Fruit fly (Drosophila melanogaster) whole organism, embryonic: Measurements from ENCODE around the gene CG5521.

Source experiments
- Atf-2 ChIP-seq: fragments of 200-800 bp; sonication (Bioruptor generic); optimal IDR thresholded peaks from 2 replicates; lab custom pipeline; 2016; ENCODE audit warnings: missing biosample characterization, missing genetic modification characterization
- BEAF-32 ChIP-seq: fragments of 200-800 bp; sonication (Bioruptor generic); optimal IDR thresholded peaks from 3 replicates; lab custom pipeline; 2017; ENCODE audit warnings: missing biosample characterization, missing genetic modification characterization, mild to moderate bottlenecking, moderate library complexity, missing genetic modification reagents
- Bgb ChIP-seq: fragments of 200-800 bp; sonication (Bioruptor generic); IDR thresholded peaks from 2 replicates; pipeline ENCODE4 v1.3.6; 2022; ENCODE audit warnings: missing biosample characterization, missing genetic modification characterization; ENCODE audit not compliant: partially characterized antibody
- CG10209 ChIP-seq: fragments of 200-800 bp; sonication (Bioruptor generic); optimal IDR thresholded peaks from 3 replicates; lab custom pipeline; 2017; ENCODE audit warnings: missing biosample characterization, mild to moderate bottlenecking, missing genetic modification characterization, missing genetic modification reagents
- CG12299 ChIP-seq: fragments of 200-800 bp; sonication (Bioruptor generic); optimal IDR thresholded peaks from 2 replicates; lab custom pipeline; 2018; ENCODE audit warnings: missing biosample characterization, mild to moderate bottlenecking, missing genetic modification characterization
- CG1233 ChIP-seq: fragments of 200-800 bp; sonication (Bioruptor generic); optimal IDR thresholded peaks from 4 replicates; lab custom pipeline; 2018; ENCODE audit warnings: missing biosample characterization, mild to moderate bottlenecking, missing genetic modification characterization
- CG14014 ChIP-seq: fragments of 200-800 bp; sonication (Bioruptor generic); IDR thresholded peaks from 2 replicates; pipeline ENCODE4 v1.3.6; 2022; ENCODE audit warnings: missing biosample characterization, missing genetic modification characterization
- CG14860 ChIP-seq: fragments of 200-800 bp; sonication (Bioruptor generic); IDR thresholded peaks from 3 replicates; pipeline ENCODE4 v1.3.6; 2022; ENCODE audit warnings: missing biosample characterization, missing genetic modification characterization; ENCODE audit not compliant: partially characterized antibody
- CG15011 ChIP-seq: fragments of 200-800 bp; sonication (Bioruptor generic); optimal IDR thresholded peaks from 3 replicates; lab custom pipeline; 2018; ENCODE audit warnings: missing biosample characterization, mild to moderate bottlenecking, missing genetic modification characterization
- CG15514 ChIP-seq: fragments of 200-800 bp; sonication (Bioruptor generic); optimal IDR thresholded peaks from 3 replicates; lab custom pipeline; 2017; ENCODE audit warnings: missing biosample characterization, missing genetic modification characterization, mild to moderate bottlenecking, moderate library complexity, missing genetic modification reagents
- CG17361 ChIP-seq: fragments of 200-800 bp; sonication (Bioruptor generic); IDR thresholded peaks from 3 replicates; pipeline ENCODE4 v1.3.6; 2022; ENCODE audit warnings: missing biosample characterization, missing genetic modification characterization
- CG1792 ChIP-seq: fragments of 200-800 bp; sonication (Bioruptor generic); optimal IDR thresholded peaks from 2 replicates; lab custom pipeline; 2016; ENCODE audit warnings: missing biosample characterization, missing genetic modification characterization
- CG18764 ChIP-seq: fragments of 200-800 bp; sonication (Bioruptor generic); optimal IDR thresholded peaks from 3 replicates; lab custom pipeline; 2016; ENCODE audit warnings: missing biosample characterization, missing genetic modification characterization
- CG2889 ChIP-seq: fragments of 200-800 bp; sonication (Bioruptor generic); IDR thresholded peaks from 3 replicates; pipeline ENCODE4 v1.3.6; 2022; ENCODE audit warnings: missing biosample characterization, missing genetic modification characterization
- CG3163 ChIP-seq: fragments of 200-800 bp; sonication (Bioruptor generic); optimal IDR thresholded peaks from 3 replicates; lab custom pipeline; 2016; ENCODE audit warnings: missing biosample characterization, missing genetic modification characterization
- CG32532 ChIP-seq: fragments of 200-800 bp; sonication (Bioruptor generic); IDR thresholded peaks from 2 replicates; pipeline ENCODE4 v1.3.6; 2022; ENCODE audit warnings: missing biosample characterization, missing genetic modification characterization
- CG3407 ChIP-seq: fragments of 200-800 bp; sonication (Bioruptor generic); optimal IDR thresholded peaks from 2 replicates; lab custom pipeline; 2018; ENCODE audit warnings: missing biosample characterization, mild to moderate bottlenecking, missing genetic modification characterization
- CG34376 ChIP-seq: fragments of 200-800 bp; sonication (Bioruptor generic); optimal IDR thresholded peaks from 2 replicates; lab custom pipeline; 2018; ENCODE audit warnings: missing biosample characterization, mild to moderate bottlenecking, missing genetic modification characterization
- CG3726 ChIP-seq: fragments of 200-800 bp; sonication (Bioruptor generic); IDR thresholded peaks from 3 replicates; pipeline ENCODE4, ENCODE4 v1.3.6; 2022; ENCODE audit warnings: missing biosample characterization, missing genetic modification characterization
- CG7372 ChIP-seq: fragments of 200-800 bp; sonication (Bioruptor generic); IDR thresholded peaks from 2 replicates; pipeline ENCODE4 v1.3.6; 2022; ENCODE audit warnings: missing biosample characterization, missing genetic modification characterization
- CG8388 ChIP-seq: fragments of 200-800 bp; sonication (Bioruptor generic); optimal IDR thresholded peaks from 2 replicates; lab custom pipeline; 2019; ENCODE audit warnings: missing biosample characterization, mild to moderate bottlenecking, missing genetic modification characterization, moderate library complexity
- CG9437 ChIP-seq: fragments of 200-800 bp; sonication (Bioruptor generic); optimal IDR thresholded peaks from 2 replicates; lab custom pipeline; 2018; ENCODE audit warnings: missing biosample characterization, mild to moderate bottlenecking, missing genetic modification characterization
- Drgx ChIP-seq: fragments of 200-800 bp; sonication (Bioruptor generic); IDR thresholded peaks from 2 replicates; pipeline ENCODE4 v1.3.6; 2022; ENCODE audit warnings: missing biosample characterization, missing genetic modification characterization
- E2f2 ChIP-seq: fragments of 200-800 bp; sonication (Bioruptor generic); IDR thresholded peaks from 2 replicates; pipeline ENCODE4 v1.3.6; 2022; ENCODE audit warnings: missing biosample characterization, missing genetic modification characterization
- Ets97D ChIP-seq: fragments of 200-800 bp; sonication (Bioruptor generic); optimal IDR thresholded peaks from 3 replicates; lab custom pipeline; 2016; ENCODE audit warnings: missing biosample characterization, missing genetic modification characterization
- Fer3 ChIP-seq: fragments of 200-800 bp; sonication (Bioruptor generic); optimal IDR thresholded peaks from 2 replicates; lab custom pipeline; 2018; ENCODE audit warnings: missing biosample characterization, mild to moderate bottlenecking, missing genetic modification characterization, moderate library complexity
- HHEX ChIP-seq: fragments of 200-800 bp; sonication (Bioruptor generic); optimal IDR thresholded peaks from 3 replicates; lab custom pipeline; 2017; ENCODE audit warnings: missing biosample characterization, mild to moderate bottlenecking, missing genetic modification characterization, missing genetic modification reagents
- Hr3 ChIP-seq: fragments of 200-800 bp; sonication (Bioruptor generic); optimal IDR thresholded peaks from 3 replicates; lab custom pipeline; 2016; ENCODE audit warnings: missing biosample characterization, missing genetic modification characterization
- Jarid2 ChIP-seq: fragments of 200-800 bp; sonication (Bioruptor generic); optimal IDR thresholded peaks from 3 replicates; lab custom pipeline; 2017; ENCODE audit warnings: mild to moderate bottlenecking, missing biosample characterization, missing genetic modification reagents, missing genetic modification characterization
- Opbp ChIP-seq: fragments of 200-800 bp; sonication (Bioruptor generic); IDR thresholded peaks from 3 replicates; pipeline ENCODE4 v1.3.6; 2022; ENCODE audit warnings: missing biosample characterization, missing genetic modification characterization; ENCODE audit not compliant: partially characterized antibody
- Vsx1 ChIP-seq: fragments of 200-800 bp; sonication (Bioruptor generic); optimal IDR thresholded peaks from 2 replicates; lab custom pipeline; 2017; ENCODE audit warnings: missing biosample characterization, mild to moderate bottlenecking, missing genetic modification characterization, missing genetic modification reagents
- ash1 ChIP-seq: fragments of 200-800 bp; sonication (Bioruptor generic); optimal IDR thresholded peaks from 2 replicates; lab custom pipeline; 2018; ENCODE audit warnings: missing biosample characterization, mild to moderate bottlenecking, missing genetic modification characterization
- ato ChIP-seq: fragments of 200-800 bp; sonication (Bioruptor generic); IDR thresholded peaks from 2 replicates; pipeline ENCODE4 v1.3.6; 2022; ENCODE audit warnings: missing biosample characterization, missing genetic modification characterization; ENCODE audit not compliant: partially characterized antibody
- crc ChIP-seq: fragments of 200-800 bp; sonication (Bioruptor generic); optimal IDR thresholded peaks from 2 replicates; lab custom pipeline; 2016; ENCODE audit warnings: missing biosample characterization, missing genetic modification characterization
- croc ChIP-seq: fragments of 200-800 bp; sonication (Bioruptor generic); conservative IDR thresholded peaks from 3 replicates; pipeline ENCODE4 v1.3.6; 2022; ENCODE audit warnings: missing biosample characterization, missing genetic modification characterization
- esg ChIP-seq: fragments of 200-800 bp; sonication (Bioruptor generic); conservative IDR thresholded peaks from 2 replicates; pipeline ENCODE4 v1.3.6; 2022; ENCODE audit warnings: missing biosample characterization, missing genetic modification characterization
- gfzf ChIP-seq: fragments of 200-800 bp; sonication (Bioruptor generic); optimal IDR thresholded peaks from 2 replicates; lab custom pipeline; 2016; ENCODE audit warnings: missing biosample characterization, mild to moderate bottlenecking, missing genetic modification characterization, moderate library complexity
- grau ChIP-seq: fragments of 200-800 bp; optimal IDR thresholded peaks from 3 replicates; lab custom pipeline; 2019; ENCODE audit warnings: missing biosample characterization, mild to moderate bottlenecking, missing genetic modification characterization, moderate library complexity
- gt ChIP-seq: fragments of 200-800 bp; sonication (Bioruptor generic); IDR thresholded peaks from 2 replicates; pipeline ENCODE4 v1.3.6; 2022; ENCODE audit warnings: missing biosample characterization, missing genetic modification characterization
- hbn ChIP-seq: fragments of 200-800 bp; sonication (Bioruptor generic); IDR thresholded peaks from 2 replicates; pipeline ENCODE4 v1.3.6; 2022; ENCODE audit warnings: missing biosample characterization, missing genetic modification characterization; ENCODE audit not compliant: partially characterized antibody
- ind ChIP-seq: fragments of 200-800 bp; sonication (Bioruptor generic); optimal IDR thresholded peaks from 3 replicates; lab custom pipeline; 2016; ENCODE audit warnings: missing biosample characterization, missing genetic modification characterization
- jing ChIP-seq: fragments of 200-800 bp; sonication (Bioruptor generic); optimal IDR thresholded peaks from 2 replicates; lab custom pipeline; 2018; ENCODE audit warnings: missing biosample characterization, mild to moderate bottlenecking, missing genetic modification characterization
- onecut ChIP-seq: fragments of 200-800 bp; sonication (Bioruptor generic); IDR thresholded peaks from 2 replicates; pipeline ENCODE4 v1.3.6; 2022; ENCODE audit warnings: missing biosample characterization, missing genetic modification characterization
- org-1 ChIP-seq: fragments of 200-800 bp; sonication (Bioruptor generic); optimal IDR thresholded peaks from 2 replicates; lab custom pipeline; 2017; ENCODE audit warnings: missing biosample characterization, missing genetic modification characterization
- pan ChIP-seq, 4 experiments: fragments of >200 bp in 3 of 4; fragments of 200-800 bp in 1 of 4; sonication (Bioruptor generic) in 1 of 4; optimal IDR thresholded peaks in 3 of 4; IDR thresholded peaks in 1 of 4; 2 replicates each; pipeline versions ENCODE4 v1.3.6 to Lab custom; 2017 to 2022; ENCODE audit warnings: missing biosample characterization in 2 of 4, missing genetic modification characterization in 2 of 4, mixed read lengths in 1 of 4
- rib ChIP-seq: fragments of 200-800 bp; sonication (Bioruptor generic); IDR thresholded peaks from 2 replicates; pipeline ENCODE4 v1.3.6; 2022; ENCODE audit warnings: missing biosample characterization, missing genetic modification characterization
- sna ChIP-seq: fragments of 200-800 bp; sonication (Bioruptor generic); IDR thresholded peaks from 2 replicates; pipeline ENCODE4 v1.3.6; 2022; ENCODE audit warnings: missing biosample characterization, missing genetic modification characterization; ENCODE audit not compliant: partially characterized antibody
- stwl ChIP-seq: fragments of 200-800 bp; sonication (Bioruptor generic); optimal IDR thresholded peaks from 3 replicates; lab custom pipeline; 2018; ENCODE audit warnings: missing biosample characterization, mild to moderate bottlenecking, missing genetic modification characterization, moderate library complexity
- vvl ChIP-seq: fragments of 200-800 bp; sonication (Bioruptor generic); IDR thresholded peaks from 2 replicates; pipeline ENCODE4 v1.3.6; 2022; ENCODE audit warnings: missing biosample characterization, missing genetic modification characterization
- wek ChIP-seq: fragments of 200-800 bp; sonication (Bioruptor generic); optimal IDR thresholded peaks from 3 replicates; lab custom pipeline; 2018; ENCODE audit warnings: missing biosample characterization, mild to moderate bottlenecking, missing genetic modification characterization, moderate library complexity

The CG5521 gene

dm6 chr3R:26963747-26964174 lies 3.0 kb upstream of the CG5521 start (continued):
- TF ChIP-seq sna (GFP tag; lab: Robert Waterston, UW), result no peak
- TF ChIP-seq wek (GFP tag; lab: Kevin White, UChicago), result no peak
- TF ChIP-seq CG1792, result peak; percentile 69
- no peak for TF ChIP-seq BEAF-32 (GFP tag; lab: Kevin White, UChicago)
- TF ChIP-seq CG12299 (tag; lab: Kevin White, UChicago), result peak; percentile 34
- no peak; the same call in 1 of the 2 replicates for TF ChIP-seq esg (GFP tag; lab: Robert Waterston, UW)
- no peak for TF ChIP-seq CG3163 (GFP tag; lab: Kevin White, UChicago)
- no peak for TF ChIP-seq Vsx1 (GFP tag; lab: Kevin White, UChicago)
- no peak for TF ChIP-seq pan (optimal IDR thresholded peaks at IDR 0.05; lab: Kevin White, UChicago)
- TF ChIP-seq pan (GFP tag; optimal IDR thresholded peaks at IDR 0.05 in 1 of 2, IDR thresholded peaks at IDR 0.05 in 1 of 2), result peak in 1 of 2 experiments; percentile 72
- peak; percentile 83 for TF ChIP-seq Fer3 (tag; lab: Kevin White, UChicago)
- peak; percentile 35 for TF ChIP-seq CG10209
- peak; percentile 78 for TF ChIP-seq CG1233
- no peak for TF ChIP-seq CG2889 (GFP tag; lab: Robert Waterston, UW)
- TF ChIP-seq CG9437 (GFP tag; lab: Kevin White, UChicago), result no peak
- TF ChIP-seq rib (GFP tag; lab: Robert Waterston, UW), result no peak
- TF ChIP-seq CG8388, result peak; percentile 31
- no peak for TF ChIP-seq gfzf (GFP tag; lab: Kevin White, UChicago)
- TF ChIP-seq stwl, result peak; percentile 32
- TF ChIP-seq CG18764 (GFP tag; lab: Kevin White, UChicago), result peak; percentile 74
- peak; percentile 43; the same call in 2 of the 3 replicates for TF ChIP-seq croc
- TF ChIP-seq CG15514, result peak; percentile 68
- no peak for TF ChIP-seq Hr3
- peak; percentile 84 for TF ChIP-seq CG17361 (GFP tag; lab: Robert Waterston, UW)
- TF ChIP-seq gt (GFP tag; lab: Robert Waterston, UW), result no peak
- peak; percentile 16 for TF ChIP-seq Jarid2 (GFP tag; lab: Kevin White, UChicago)
- peak; percentile 50 for TF ChIP-seq org-1 (GFP tag; lab: Kevin White, UChicago)
- TF ChIP-seq ato, result no peak
- TF ChIP-seq CG15011 (GFP tag; lab: Kevin White, UChicago), result peak; percentile 76
- no peak for TF ChIP-seq Opbp (GFP tag; lab: Robert Waterston, UW)
- peak; percentile 58 for TF ChIP-seq HHEX (GFP tag; lab: Kevin White, UChicago)
- peak; percentile 72 for TF ChIP-seq vvl (GFP tag; lab: Robert Waterston, UW)
- peak; percentile 16 for TF ChIP-seq CG3407 (GFP tag; lab: Kevin White, UChicago)
- peak; percentile 3 for TF ChIP-seq Atf-2
- peak; percentile 71; the same call in 1 of the 2 replicates for TF ChIP-seq Drgx
- TF ChIP-seq CG32532, result peak; percentile 75
- TF ChIP-seq crc (GFP tag; lab: Kevin White, UChicago), result peak; percentile 61
- TF ChIP-seq CG7372, result no peak

dm6 chr3R:26964452-26965133 lies 2.1 kb upstream of the CG5521 start, which contains the start of gene Tsp97E:
Tsp97E (minus strand) TSS chr3R:26964817.
- TF ChIP-seq BEAF-32 (GFP tag; lab: Kevin White, UChicago) (peak; percentile 60), CG34376 (peak; percentile 28), ato (peak; percentile 47), hbn (peak; percentile 53; the same call in 1 of the 2 replicates), ash1 (GFP tag; lab: Kevin White, UChicago) (no peak), CG14860 (GFP tag; lab: Robert Waterston, UW) (peak; percentile 85), Bgb (GFP tag; lab: Robert Waterston, UW) (peak; percentile 78), Ets97D (GFP tag; lab: Kevin White, UChicago) (peak; percentile 64), jing (GFP tag; lab: Kevin White, UChicago) (no peak), E2f2 (GFP tag; lab: Robert Waterston, UW) (peak; percentile 96), CG14014 (GFP tag; lab: Robert Waterston, UW) (no peak), ind (GFP tag; lab: Kevin White, UChicago) (no peak), grau (peak; percentile 16), onecut (GFP tag; lab: Robert Waterston, UW) (peak; percentile 54), CG3726 (GFP tag; lab: Robert Waterston, UW) (no peak)
